Worm (Caenorhabditis elegans) whole organism, mixed stage, embryonic: ENCODE results near the gene R07E4.1.
A peak's percentile ranks its signal among the peaks of the same experiment; 100 is the strongest.

ENCODE experiments used
- bed-3 ChIP-seq: fragments of 200-800 bp; sonication (Bioruptor generic); optimal IDR thresholded peaks from 3 replicates; lab custom pipeline; 2018; ENCODE audit warnings: mild to moderate bottlenecking, missing genetic modification characterization, moderate library complexity, missing compliant biosample characterization
- blmp-1 ChIP-seq: fragments of 150-350 bp; optimal IDR thresholded peaks from 2 replicates; lab custom pipeline; 2014; ENCODE audit warnings: missing biosample characterization, missing genetic modification characterization
- ceh-39 ChIP-seq: fragments of 150-350 bp; optimal IDR thresholded peaks from 2 replicates; lab custom pipeline; 2014; ENCODE audit warnings: missing biosample characterization, missing genetic modification characterization
- ceh-43 ChIP-seq: fragments of 200-800 bp; sonication (Bioruptor generic); optimal IDR thresholded peaks from 2 replicates; lab custom pipeline; 2018; ENCODE audit warnings: mild to moderate bottlenecking, missing genetic modification characterization, moderate library complexity, missing compliant biosample characterization
- ceh-83 ChIP-seq: fragments of 200-800 bp; sonication (Bioruptor generic); optimal IDR thresholded peaks from 2 replicates; lab custom pipeline; 2018; ENCODE audit warnings: mild to moderate bottlenecking, missing genetic modification characterization, missing compliant biosample characterization
- ces-1 ChIP-seq: fragments of 150-350 bp; optimal IDR thresholded peaks from 2 replicates; lab custom pipeline; 2014; ENCODE audit warnings: missing biosample characterization, missing genetic modification reagents, missing genetic modification characterization
- cnd-1 ChIP-seq: fragments of 200-800 bp; sonication (Bioruptor generic); optimal IDR thresholded peaks from 2 replicates; lab custom pipeline; 2018; ENCODE audit warnings: mild to moderate bottlenecking, missing genetic modification characterization, missing compliant biosample characterization
- drap-1 ChIP-seq: fragments of 200-800 bp; sonication (Bioruptor generic); optimal IDR thresholded peaks from 3 replicates; lab custom pipeline; 2018; ENCODE audit warnings: mild to moderate bottlenecking, missing genetic modification characterization, missing compliant biosample characterization
- elt-1 ChIP-seq: sonication (generic microtip); optimal IDR thresholded peaks from 2 replicates; lab custom pipeline; 2017; ENCODE audit warnings: missing genetic modification characterization, mild to moderate bottlenecking, missing compliant biosample characterization, antibody characterized with exemption, moderate library complexity, borderline replicate concordance; ENCODE audit not compliant: insufficient read depth
- elt-3 ChIP-seq: fragments of 150-350 bp; optimal IDR thresholded peaks from 2 replicates; lab custom pipeline; 2014; ENCODE audit warnings: missing biosample characterization, missing genetic modification characterization
- flh-1 ChIP-seq: fragments of 200-800 bp; sonication (Bioruptor generic); optimal IDR thresholded peaks from 2 replicates; lab custom pipeline; 2018; ENCODE audit warnings: mild to moderate bottlenecking, missing genetic modification characterization, moderate library complexity, missing compliant biosample characterization
- ham-2 ChIP-seq: fragments of 200-800 bp; sonication (Bioruptor generic); optimal IDR thresholded peaks from 2 replicates; lab custom pipeline; 2018; ENCODE audit warnings: mild to moderate bottlenecking, missing genetic modification characterization, missing compliant biosample characterization
- hlh-1 ChIP-seq: fragments of 150-350 bp; optimal IDR thresholded peaks from 2 replicates; lab custom pipeline; 2014; ENCODE audit warnings: missing biosample characterization, missing genetic modification reagents, missing genetic modification characterization
- lin-13 ChIP-seq: fragments of 150-350 bp; optimal IDR thresholded peaks from 2 replicates; lab custom pipeline; 2014; ENCODE audit warnings: missing biosample characterization, missing genetic modification characterization
- lin-32 ChIP-seq: fragments of 200-800 bp; sonication (Bioruptor generic); optimal IDR thresholded peaks from 2 replicates; lab custom pipeline; 2018; ENCODE audit warnings: mild to moderate bottlenecking, missing genetic modification characterization, missing compliant biosample characterization
- lsy-2 ChIP-seq: fragments of 150-350 bp; optimal IDR thresholded peaks from 2 replicates; lab custom pipeline; 2014; ENCODE audit warnings: missing biosample characterization, missing genetic modification characterization
- mab-5 ChIP-seq: fragments of 150-350 bp; optimal IDR thresholded peaks from 2 replicates; lab custom pipeline; 2014; ENCODE audit warnings: missing biosample characterization, missing genetic modification characterization
- mep-1 ChIP-seq: fragments of 150-350 bp; optimal IDR thresholded peaks from 2 replicates; lab custom pipeline; 2017; ENCODE audit warnings: missing biosample characterization, missing genetic modification reagents, missing genetic modification characterization, inconsistent platforms
- mls-2 ChIP-seq: sonication (generic microtip); optimal IDR thresholded peaks from 2 replicates; lab custom pipeline; 2016; ENCODE audit warnings: mild to moderate bottlenecking, missing genetic modification characterization, moderate library complexity, missing compliant biosample characterization
- nhr-12 ChIP-seq: fragments of 150-350 bp; optimal IDR thresholded peaks from 2 replicates; lab custom pipeline; 2014; ENCODE audit warnings: missing biosample characterization, missing genetic modification characterization
- nhr-2 ChIP-seq: fragments of 150-350 bp; optimal IDR thresholded peaks from 2 replicates; lab custom pipeline; 2014; ENCODE audit warnings: missing biosample characterization, missing genetic modification characterization
- nhr-237 ChIP-seq: fragments of 150-350 bp; optimal IDR thresholded peaks from 2 replicates; lab custom pipeline; 2014; ENCODE audit warnings: missing biosample characterization, missing genetic modification characterization
- nhr-28 ChIP-seq: fragments of 150-350 bp; optimal IDR thresholded peaks from 2 replicates; lab custom pipeline; 2014; ENCODE audit warnings: missing biosample characterization, missing genetic modification characterization
- nhr-76 ChIP-seq: sonication (generic microtip); optimal IDR thresholded peaks from 2 replicates; lab custom pipeline; 2017; ENCODE audit warnings: missing biosample characterization, missing genetic modification characterization
- pha-4 ChIP-seq: fragments of 150-350 bp; optimal IDR thresholded peaks from 2 replicates; lab custom pipeline; 2018; ENCODE audit warnings: missing biosample characterization, missing genetic modification reagents, missing genetic modification characterization
- sem-2 ChIP-seq: fragments of 200-800 bp; sonication (Bioruptor generic); optimal IDR thresholded peaks from 2 replicates; lab custom pipeline; 2018; ENCODE audit warnings: mild to moderate bottlenecking, missing genetic modification characterization, missing compliant biosample characterization
- snpc-4 ChIP-seq: fragments of 150-350 bp; optimal IDR thresholded peaks from 2 replicates; lab custom pipeline; 2014; ENCODE audit warnings: missing biosample characterization, missing genetic modification characterization
- tbx-8 ChIP-seq: fragments of 200-800 bp; sonication (Bioruptor generic); optimal IDR thresholded peaks from 2 replicates; lab custom pipeline; 2018; ENCODE audit warnings: mild to moderate bottlenecking, missing genetic modification characterization, moderate library complexity, missing compliant biosample characterization
- unc-120 ChIP-seq: sonication (generic microtip); optimal IDR thresholded peaks from 2 replicates; lab custom pipeline; 2017; ENCODE audit warnings: missing genetic modification characterization, missing compliant biosample characterization; ENCODE audit not compliant: poor library complexity, severe bottlenecking
- unc-39 ChIP-seq: fragments of 150-350 bp; optimal IDR thresholded peaks from 2 replicates; lab custom pipeline; 2014; ENCODE audit warnings: missing biosample characterization, missing genetic modification characterization
- unc-62 ChIP-seq: fragments of 150-350 bp; optimal IDR thresholded peaks from 2 replicates; lab custom pipeline; 2014; ENCODE audit warnings: missing biosample characterization, missing genetic modification reagents, missing genetic modification characterization
- zip-8 ChIP-seq: fragments of 150-350 bp; optimal IDR thresholded peaks from 2 replicates; lab custom pipeline; 2014; ENCODE audit warnings: missing biosample characterization, missing genetic modification characterization
- ztf-11 ChIP-seq: fragments of 150-350 bp; optimal IDR thresholded peaks from 2 replicates; lab custom pipeline; 2014; ENCODE audit warnings: missing biosample characterization, missing genetic modification characterization

The R07E4.1 gene

ce11 chrX:5976206-5976960, 17.5 kb downstream of the R07E4.1 start:
- TF ChIP-seq cnd-1 (tag; lab: Kevin White, UChicago) = no peak
- no peak for TF ChIP-seq mep-1 (tag; lab: Kevin White, UChicago)
- no peak for TF ChIP-seq nhr-2 (tag; lab: Kevin White, UChicago)
- TF ChIP-seq ceh-43 (GFP tag; lab: Kevin White, UChicago) = no peak
- TF ChIP-seq ces-1 (GFP tag; lab: Kevin White, UChicago) = peak; percentile 67
- no peak for TF ChIP-seq nhr-12 (tag; lab: Kevin White, UChicago)
- no peak for TF ChIP-seq mab-5 (tag; lab: Kevin White, UChicago)
- TF ChIP-seq ztf-11 (tag; lab: Kevin White, UChicago) = no peak
- no peak for TF ChIP-seq pha-4
- no peak for TF ChIP-seq sem-2 (GFP tag; lab: Kevin White, UChicago)
- TF ChIP-seq elt-3 (tag; lab: Kevin White, UChicago) = no peak
- no peak for TF ChIP-seq unc-39 (tag; lab: Kevin White, UChicago)
- peak; percentile 83 for TF ChIP-seq unc-120 (tag; lab: Kevin White, UChicago)
- peak; percentile 5 for TF ChIP-seq unc-62 (GFP tag; lab: Kevin White, UChicago)
- no peak for TF ChIP-seq ceh-83 (GFP tag; lab: Kevin White, UChicago)
- no peak for TF ChIP-seq ceh-39
- TF ChIP-seq lin-32 = no peak
- TF ChIP-seq drap-1 (GFP tag; lab: Kevin White, UChicago) = no peak
- no peak for TF ChIP-seq elt-1 (tag; lab: Kevin White, UChicago)
- no peak for TF ChIP-seq nhr-237 (tag; lab: Kevin White, UChicago)
- no peak for TF ChIP-seq snpc-4
- TF ChIP-seq lsy-2 (tag; lab: Kevin White, UChicago) = no peak

DNA sequence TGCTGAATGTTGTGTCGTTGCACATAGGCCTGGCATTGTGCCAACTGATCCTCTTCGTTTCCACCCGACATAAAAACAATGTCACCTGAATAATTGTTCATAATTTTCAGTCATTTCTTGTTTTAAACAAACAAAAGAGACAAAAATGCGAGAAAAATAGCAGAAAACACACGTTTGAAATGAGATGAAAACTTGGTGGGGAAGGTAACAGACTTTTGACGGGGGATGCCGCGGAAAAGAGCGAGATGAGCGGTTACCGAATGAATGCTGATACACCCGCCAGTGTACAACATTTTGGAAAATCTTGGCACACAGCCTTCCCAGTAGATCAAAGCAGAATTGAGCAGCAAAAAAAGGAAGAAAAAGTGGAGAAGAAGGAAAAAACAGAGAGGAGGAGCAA, 18.8 kb downstream of the R07E4.1 start, which contains the start of gene kin-2:
TSS of gene kin-2 (minus strand) at position 101 of the 400 bp plus-strand sequence.
- no peak for TF ChIP-seq nhr-28 (tag; lab: Kevin White, UChicago)
- TF ChIP-seq nhr-2 (tag; lab: Kevin White, UChicago) = no peak
- no peak for TF ChIP-seq tbx-8
- TF ChIP-seq blmp-1 (tag; lab: Kevin White, UChicago) = no peak
- no peak for TF ChIP-seq mls-2 (tag; lab: Kevin White, UChicago)
- TF ChIP-seq nhr-76 (tag; lab: Kevin White, UChicago) = no peak
- no peak for TF ChIP-seq pha-4
- no peak for TF ChIP-seq mab-5 (tag; lab: Kevin White, UChicago)
- TF ChIP-seq lin-32 = no peak
- no peak for TF ChIP-seq ceh-43 (GFP tag; lab: Kevin White, UChicago)
- no peak for TF ChIP-seq elt-1 (tag; lab: Kevin White, UChicago)
- TF ChIP-seq flh-1 = no peak
- TF ChIP-seq unc-62 (GFP tag; lab: Kevin White, UChicago) = no peak
- no peak for TF ChIP-seq hlh-1
- no peak for TF ChIP-seq ztf-11 (tag; lab: Kevin White, UChicago)
- no peak for TF ChIP-seq ham-2 (GFP tag; lab: Kevin White, UChicago)
- no peak for TF ChIP-seq ceh-83 (GFP tag; lab: Kevin White, UChicago)
- no peak for TF ChIP-seq drap-1 (GFP tag; lab: Kevin White, UChicago)
- no peak for TF ChIP-seq zip-8 (tag; lab: Kevin White, UChicago)

DNA sequence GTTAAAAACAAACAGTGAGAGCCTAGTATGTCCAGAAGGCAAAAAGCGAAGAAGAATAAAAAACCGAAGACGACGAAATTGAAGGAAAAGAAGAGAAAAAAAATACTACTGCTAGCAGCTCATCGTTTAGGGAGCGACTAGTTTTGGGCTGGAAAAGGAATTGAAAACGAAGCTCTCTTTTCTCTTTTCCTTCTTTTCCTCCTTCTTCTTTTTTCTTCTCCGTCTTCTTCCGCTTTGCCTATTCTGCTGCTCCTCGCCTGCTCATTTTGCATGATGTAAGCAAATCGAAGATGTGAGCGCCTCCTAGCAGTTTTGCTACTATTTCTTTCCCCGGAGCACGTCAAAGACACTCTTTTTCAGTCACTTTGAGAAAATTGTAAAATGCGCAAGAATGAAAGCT, 22.8 kb downstream of the R07E4.1 start:
- TF ChIP-seq mab-5 (tag; lab: Kevin White, UChicago) (no peak), nhr-12 (tag; lab: Kevin White, UChicago) (no peak), lin-13 (tag; lab: Kevin White, UChicago) (no peak), unc-120 (tag; lab: Kevin White, UChicago) (no peak), pha-4 (no peak), zip-8 (tag; lab: Kevin White, UChicago) (no peak), tbx-8 (no peak), ces-1 (GFP tag; lab: Kevin White, UChicago) (peak; percentile 37), unc-62 (GFP tag; lab: Kevin White, UChicago) (no peak), mep-1 (tag; lab: Kevin White, UChicago) (peak; percentile 40)

ce11 chrX:5982799-5983198, 23.9 kb downstream of the R07E4.1 start:
- TF ChIP-seq ztf-11 (tag; lab: Kevin White, UChicago) (no peak), mab-5 (tag; lab: Kevin White, UChicago) (no peak), nhr-76 (tag; lab: Kevin White, UChicago) (no peak), cnd-1 (tag; lab: Kevin White, UChicago) (no peak), nhr-28 (tag; lab: Kevin White, UChicago) (no peak), ham-2 (GFP tag; lab: Kevin White, UChicago) (no peak), mep-1 (tag; lab: Kevin White, UChicago) (no peak), snpc-4 (no peak), unc-39 (tag; lab: Kevin White, UChicago) (no peak), ceh-39 (no peak), lin-13 (tag; lab: Kevin White, UChicago) (no peak), bed-3 (GFP tag; lab: Kevin White, UChicago) (no peak), lin-32 (no peak), elt-1 (tag; lab: Kevin White, UChicago) (no peak), sem-2 (GFP tag; lab: Kevin White, UChicago) (no peak)
